Worm (Caenorhabditis elegans) whole organism, L1 larva: ENCODE data around the gene Y75B8A.25.

Experiments
- efl-3 ChIP-seq: fragments of 200-800 bp; sonication (Bioruptor generic); optimal IDR thresholded peaks from 2 replicates; lab custom pipeline; 2018; ENCODE audit warnings: mild to moderate bottlenecking, missing genetic modification characterization, missing compliant biosample characterization
- grh-1 ChIP-seq: fragments of 200-800 bp; sonication (Bioruptor generic); IDR thresholded peaks from 2 replicates; pipeline ENCODE4 v1.3.6; 2022; ENCODE audit warnings: missing genetic modification reagents, missing genetic modification characterization, missing compliant biosample characterization
- lin-13 ChIP-seq: fragments of 150-350 bp; optimal IDR thresholded peaks from 2 replicates; lab custom pipeline; 2014; ENCODE audit warnings: missing biosample characterization, missing genetic modification reagents, missing genetic modification characterization
- lin-14 ChIP-seq: fragments of 200-800 bp; sonication (Bioruptor generic); optimal IDR thresholded peaks from 2 replicates; lab custom pipeline; 2018; ENCODE audit warnings: mild to moderate bottlenecking, missing genetic modification characterization, moderate library complexity, missing compliant biosample characterization
- lin-15B ChIP-seq: fragments of 150-350 bp; sonication (generic microtip); optimal IDR thresholded peaks from 3 replicates; lab custom pipeline; 2014; ENCODE audit warnings: missing biosample characterization, missing genetic modification characterization
- mef-2 ChIP-seq: fragments of 150-350 bp; optimal IDR thresholded peaks from 2 replicates; lab custom pipeline; 2014; ENCODE audit warnings: missing biosample characterization, missing genetic modification characterization
- nhr-11 ChIP-seq: fragments of 150-350 bp; optimal IDR thresholded peaks from 2 replicates; lab custom pipeline; 2014; ENCODE audit warnings: missing biosample characterization, missing genetic modification characterization
- nhr-19 ChIP-seq: fragments of 200-800 bp; sonication (Bioruptor generic); conservative IDR thresholded peaks from 2 replicates; pipeline ENCODE4 v1.3.6; 2022; ENCODE audit warnings: missing genetic modification characterization, missing compliant biosample characterization
- nhr-237 ChIP-seq: fragments of 150-350 bp; optimal IDR thresholded peaks from 2 replicates; lab custom pipeline; 2014; ENCODE audit warnings: missing biosample characterization, missing genetic modification characterization
- nhr-76 ChIP-seq: sonication (generic microtip); optimal IDR thresholded peaks from 2 replicates; lab custom pipeline; 2017; ENCODE audit warnings: missing biosample characterization, missing genetic modification characterization
- sptf-1 ChIP-seq: fragments of 150-350 bp; optimal IDR thresholded peaks from 2 replicates; lab custom pipeline; 2014; ENCODE audit warnings: missing biosample characterization, missing genetic modification characterization
- unc-130 ChIP-seq: fragments of 150-350 bp; optimal IDR thresholded peaks from 2 replicates; lab custom pipeline; 2017; ENCODE audit warnings: missing biosample characterization, missing genetic modification characterization, inconsistent platforms

DNA sequence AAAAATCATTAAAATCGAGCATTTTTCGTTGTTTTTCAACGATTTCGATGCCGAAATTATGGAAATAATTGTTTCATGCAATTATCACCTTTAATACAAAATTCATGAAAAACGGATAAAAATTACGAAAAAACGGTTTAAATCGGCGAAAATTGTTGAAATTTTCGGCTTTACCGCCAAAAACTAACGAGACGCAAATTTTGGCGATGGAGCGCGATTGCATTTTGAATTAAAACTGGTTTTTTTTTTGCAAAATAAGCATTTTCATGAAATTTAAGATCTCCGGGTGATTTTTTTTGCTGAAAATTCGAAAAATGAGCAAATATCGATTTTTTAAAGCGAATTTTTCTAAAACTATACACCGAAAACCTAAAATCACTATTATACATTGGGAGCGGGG lies 22.7 kb upstream of the Y75B8A.25 start:
- TF ChIP-seq lin-13 (GFP tag; lab: Kevin White, UChicago) (no peak), nhr-11 (no peak), unc-130 (tag; lab: Kevin White, UChicago) (no peak), nhr-237 (tag; lab: Kevin White, UChicago) (no peak), lin-14 (GFP tag; lab: Kevin White, UChicago) (no peak), efl-3 (no peak), lin-15B (no peak), mef-2 (no peak), nhr-19 (GFP tag; lab: Robert Waterston, UW) (no peak), sptf-1 (tag; lab: Kevin White, UChicago) (no peak), grh-1 (no peak), nhr-76 (tag; lab: Kevin White, UChicago) (no peak)
